Worm (Caenorhabditis elegans) whole organism, mixed stage, embryonic: ENCODE measurements around the gene F58H7.5.

Experiments used
- M03D4.4 ChIP-seq: sonication (generic microtip); optimal IDR thresholded peaks from 2 replicates; lab custom pipeline; 2017; ENCODE audit warnings: mild to moderate bottlenecking, missing genetic modification characterization, missing compliant biosample characterization
- bed-3 ChIP-seq: fragments of 200-800 bp; sonication (Bioruptor generic); optimal IDR thresholded peaks from 3 replicates; lab custom pipeline; 2018; ENCODE audit warnings: mild to moderate bottlenecking, missing genetic modification characterization, moderate library complexity, missing compliant biosample characterization
- blmp-1 ChIP-seq: fragments of 150-350 bp; optimal IDR thresholded peaks from 2 replicates; lab custom pipeline; 2014; ENCODE audit warnings: missing biosample characterization, missing genetic modification characterization
- ceh-39 ChIP-seq: fragments of 150-350 bp; optimal IDR thresholded peaks from 2 replicates; lab custom pipeline; 2014; ENCODE audit warnings: missing biosample characterization, missing genetic modification characterization
- ceh-43 ChIP-seq: fragments of 200-800 bp; sonication (Bioruptor generic); optimal IDR thresholded peaks from 2 replicates; lab custom pipeline; 2018; ENCODE audit warnings: mild to moderate bottlenecking, missing genetic modification characterization, moderate library complexity, missing compliant biosample characterization
- ceh-83 ChIP-seq: fragments of 200-800 bp; sonication (Bioruptor generic); optimal IDR thresholded peaks from 2 replicates; lab custom pipeline; 2018; ENCODE audit warnings: mild to moderate bottlenecking, missing genetic modification characterization, missing compliant biosample characterization
- ces-1 ChIP-seq: fragments of 150-350 bp; optimal IDR thresholded peaks from 2 replicates; lab custom pipeline; 2014; ENCODE audit warnings: missing biosample characterization, missing genetic modification reagents, missing genetic modification characterization
- cnd-1 ChIP-seq: fragments of 200-800 bp; sonication (Bioruptor generic); optimal IDR thresholded peaks from 2 replicates; lab custom pipeline; 2018; ENCODE audit warnings: mild to moderate bottlenecking, missing genetic modification characterization, missing compliant biosample characterization
- drap-1 ChIP-seq: fragments of 200-800 bp; sonication (Bioruptor generic); optimal IDR thresholded peaks from 3 replicates; lab custom pipeline; 2018; ENCODE audit warnings: mild to moderate bottlenecking, missing genetic modification characterization, missing compliant biosample characterization
- elt-1 ChIP-seq: sonication (generic microtip); optimal IDR thresholded peaks from 2 replicates; lab custom pipeline; 2017; ENCODE audit warnings: missing genetic modification characterization, mild to moderate bottlenecking, missing compliant biosample characterization, antibody characterized with exemption, moderate library complexity, borderline replicate concordance; ENCODE audit not compliant: insufficient read depth
- elt-3 ChIP-seq: fragments of 150-350 bp; optimal IDR thresholded peaks from 2 replicates; lab custom pipeline; 2014; ENCODE audit warnings: missing biosample characterization, missing genetic modification characterization
- flh-1 ChIP-seq: fragments of 200-800 bp; sonication (Bioruptor generic); optimal IDR thresholded peaks from 2 replicates; lab custom pipeline; 2018; ENCODE audit warnings: mild to moderate bottlenecking, missing genetic modification characterization, moderate library complexity, missing compliant biosample characterization
- ham-2 ChIP-seq: fragments of 200-800 bp; sonication (Bioruptor generic); optimal IDR thresholded peaks from 2 replicates; lab custom pipeline; 2018; ENCODE audit warnings: mild to moderate bottlenecking, missing genetic modification characterization, missing compliant biosample characterization
- hlh-1 ChIP-seq: fragments of 150-350 bp; optimal IDR thresholded peaks from 2 replicates; lab custom pipeline; 2014; ENCODE audit warnings: missing biosample characterization, missing genetic modification reagents, missing genetic modification characterization
- lin-13 ChIP-seq: fragments of 150-350 bp; optimal IDR thresholded peaks from 2 replicates; lab custom pipeline; 2014; ENCODE audit warnings: missing biosample characterization, missing genetic modification characterization
- lsy-2 ChIP-seq: fragments of 150-350 bp; optimal IDR thresholded peaks from 2 replicates; lab custom pipeline; 2014; ENCODE audit warnings: missing biosample characterization, missing genetic modification characterization
- mab-5 ChIP-seq: fragments of 150-350 bp; optimal IDR thresholded peaks from 2 replicates; lab custom pipeline; 2014; ENCODE audit warnings: missing biosample characterization, missing genetic modification characterization
- mep-1 ChIP-seq: fragments of 150-350 bp; optimal IDR thresholded peaks from 2 replicates; lab custom pipeline; 2017; ENCODE audit warnings: missing biosample characterization, missing genetic modification reagents, missing genetic modification characterization, inconsistent platforms
- mls-2 ChIP-seq: sonication (generic microtip); optimal IDR thresholded peaks from 2 replicates; lab custom pipeline; 2016; ENCODE audit warnings: mild to moderate bottlenecking, missing genetic modification characterization, moderate library complexity, missing compliant biosample characterization
- nhr-12 ChIP-seq: fragments of 150-350 bp; optimal IDR thresholded peaks from 2 replicates; lab custom pipeline; 2014; ENCODE audit warnings: missing biosample characterization, missing genetic modification characterization
- nhr-2 ChIP-seq: fragments of 150-350 bp; optimal IDR thresholded peaks from 2 replicates; lab custom pipeline; 2014; ENCODE audit warnings: missing biosample characterization, missing genetic modification characterization
- nhr-237 ChIP-seq: fragments of 150-350 bp; optimal IDR thresholded peaks from 2 replicates; lab custom pipeline; 2014; ENCODE audit warnings: missing biosample characterization, missing genetic modification characterization
- nhr-28 ChIP-seq: fragments of 150-350 bp; optimal IDR thresholded peaks from 2 replicates; lab custom pipeline; 2014; ENCODE audit warnings: missing biosample characterization, missing genetic modification characterization
- nhr-76 ChIP-seq: sonication (generic microtip); optimal IDR thresholded peaks from 2 replicates; lab custom pipeline; 2017; ENCODE audit warnings: missing biosample characterization, missing genetic modification characterization
- pha-4 ChIP-seq: fragments of 150-350 bp; optimal IDR thresholded peaks from 2 replicates; lab custom pipeline; 2018; ENCODE audit warnings: missing biosample characterization, missing genetic modification reagents, missing genetic modification characterization
- sem-2 ChIP-seq: fragments of 200-800 bp; sonication (Bioruptor generic); optimal IDR thresholded peaks from 2 replicates; lab custom pipeline; 2018; ENCODE audit warnings: mild to moderate bottlenecking, missing genetic modification characterization, missing compliant biosample characterization
- snpc-4 ChIP-seq: fragments of 150-350 bp; optimal IDR thresholded peaks from 2 replicates; lab custom pipeline; 2014; ENCODE audit warnings: missing biosample characterization, missing genetic modification characterization
- sptf-1 ChIP-seq: sonication (generic microtip); optimal IDR thresholded peaks from 2 replicates; lab custom pipeline; 2017; ENCODE audit warnings: mild to moderate bottlenecking, missing genetic modification characterization, moderate library complexity, missing compliant biosample characterization
- tbx-8 ChIP-seq: fragments of 200-800 bp; sonication (Bioruptor generic); optimal IDR thresholded peaks from 2 replicates; lab custom pipeline; 2018; ENCODE audit warnings: mild to moderate bottlenecking, missing genetic modification characterization, moderate library complexity, missing compliant biosample characterization
- unc-120 ChIP-seq: sonication (generic microtip); optimal IDR thresholded peaks from 2 replicates; lab custom pipeline; 2017; ENCODE audit warnings: missing genetic modification characterization, missing compliant biosample characterization; ENCODE audit not compliant: poor library complexity, severe bottlenecking
- unc-39 ChIP-seq: fragments of 150-350 bp; optimal IDR thresholded peaks from 2 replicates; lab custom pipeline; 2014; ENCODE audit warnings: missing biosample characterization, missing genetic modification characterization
- unc-62 ChIP-seq: fragments of 150-350 bp; optimal IDR thresholded peaks from 2 replicates; lab custom pipeline; 2014; ENCODE audit warnings: missing biosample characterization, missing genetic modification reagents, missing genetic modification characterization
- zip-8 ChIP-seq: fragments of 150-350 bp; optimal IDR thresholded peaks from 2 replicates; lab custom pipeline; 2014; ENCODE audit warnings: missing biosample characterization, missing genetic modification characterization
- ztf-11 ChIP-seq: fragments of 150-350 bp; optimal IDR thresholded peaks from 2 replicates; lab custom pipeline; 2014; ENCODE audit warnings: missing biosample characterization, missing genetic modification characterization

F58H7.5 gene

ce11 chrIV:919690-920089 is at the start of gene F58H7.5:
TSS of gene F58H7.5 (plus strand) at chrIV:919990.
- no peak for TF ChIP-seq sptf-1
- TF ChIP-seq mls-2 = no peak
- TF ChIP-seq ceh-43 (GFP tag; lab: Kevin White, UChicago) = no peak
- no peak for TF ChIP-seq hlh-1 (tag; lab: Kevin White, UChicago)
- no peak for TF ChIP-seq mab-5
- TF ChIP-seq pha-4 (tag; lab: Kevin White, UChicago) = no peak
- TF ChIP-seq lin-13 (tag; lab: Kevin White, UChicago) = no peak
- no peak for TF ChIP-seq snpc-4 (tag; lab: Kevin White, UChicago)
- TF ChIP-seq ces-1 = no peak
- no peak for TF ChIP-seq zip-8 (tag; lab: Kevin White, UChicago)
- TF ChIP-seq blmp-1 (tag; lab: Kevin White, UChicago) = no peak
- no peak for TF ChIP-seq unc-39 (tag; lab: Kevin White, UChicago)
- no peak for TF ChIP-seq sem-2
- no peak for TF ChIP-seq M03D4.4 (tag; lab: Kevin White, UChicago)
- TF ChIP-seq drap-1 (GFP tag; lab: Kevin White, UChicago) = no peak
- no peak for TF ChIP-seq elt-3 (tag; lab: Kevin White, UChicago)
- no peak for TF ChIP-seq nhr-2
- TF ChIP-seq nhr-28 (tag; lab: Kevin White, UChicago) = no peak
- TF ChIP-seq mep-1 (tag; lab: Kevin White, UChicago) = no peak

- TF ChIP-seq mep-1 (tag; lab: Kevin White, UChicago) (no peak), nhr-28 (tag; lab: Kevin White, UChicago) (no peak), nhr-12 (tag; lab: Kevin White, UChicago) (no peak), mls-2 (no peak), drap-1 (GFP tag; lab: Kevin White, UChicago) (no peak), bed-3 (GFP tag; lab: Kevin White, UChicago) (no peak)
Measured at ce11 chrIV:873174-873788, 46.5 kb upstream of the F58H7.5 start.

DNA sequence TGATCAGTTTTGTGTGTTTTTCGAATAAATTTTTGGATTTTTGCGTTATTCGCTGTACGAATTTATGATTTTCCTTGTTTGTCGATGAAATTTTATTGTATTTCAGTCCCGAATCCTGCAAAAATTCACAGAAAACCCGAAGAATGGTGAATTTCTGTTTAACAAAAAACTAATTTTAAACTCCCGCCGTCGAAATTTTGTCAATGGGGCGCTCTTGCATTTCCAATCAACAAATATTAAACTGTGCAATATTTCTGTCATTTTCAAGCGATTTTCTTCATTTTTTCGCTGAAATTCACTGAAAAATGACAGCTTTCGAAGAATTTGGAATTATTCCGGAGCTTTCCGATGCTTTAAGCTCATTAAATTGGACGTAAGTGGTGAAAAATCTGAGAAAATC is 45.1 kb upstream of the F58H7.5 start, which contains the start of gene Y55F3BR.1:
Gene Y55F3BR.1, plus strand, starts transcription at position 115 of the 400 bp plus-strand sequence.
- TF ChIP-seq unc-62 (GFP tag; lab: Kevin White, UChicago) (no peak), snpc-4 (tag; lab: Kevin White, UChicago) (no peak), lsy-2 (tag; lab: Kevin White, UChicago) (peak; percentile 9), hlh-1 (tag; lab: Kevin White, UChicago) (peak; percentile 41), pha-4 (tag; lab: Kevin White, UChicago) (peak; percentile 57), unc-120 (tag; lab: Kevin White, UChicago) (no peak), nhr-237 (tag; lab: Kevin White, UChicago) (no peak), mep-1 (tag; lab: Kevin White, UChicago) (peak; percentile 22), drap-1 (GFP tag; lab: Kevin White, UChicago) (no peak), ztf-11 (tag; lab: Kevin White, UChicago) (no peak)

DNA sequence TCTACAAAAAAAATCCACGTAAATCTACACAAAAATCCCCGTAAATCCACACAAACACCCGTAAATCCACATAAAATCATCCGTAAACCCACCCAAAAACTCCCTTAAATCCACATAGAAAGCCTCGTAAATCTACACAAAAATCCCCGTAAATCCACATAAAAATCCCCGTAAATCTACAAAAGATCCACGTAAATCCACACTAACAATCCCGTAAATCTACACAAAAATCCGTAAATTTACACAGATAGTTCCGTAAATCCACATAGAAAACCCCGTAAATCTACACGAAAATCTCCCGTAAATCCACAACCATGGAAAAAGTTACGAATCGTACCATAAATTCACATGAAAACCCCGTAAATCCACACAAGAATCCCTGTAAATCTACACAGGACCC is 41.2 kb upstream of the F58H7.5 start:
- TF ChIP-seq ces-1 = no peak
- TF ChIP-seq ztf-11 (tag; lab: Kevin White, UChicago) = no peak
- TF ChIP-seq cnd-1 (tag; lab: Kevin White, UChicago) = no peak
- TF ChIP-seq unc-39 (tag; lab: Kevin White, UChicago) = no peak

DNA sequence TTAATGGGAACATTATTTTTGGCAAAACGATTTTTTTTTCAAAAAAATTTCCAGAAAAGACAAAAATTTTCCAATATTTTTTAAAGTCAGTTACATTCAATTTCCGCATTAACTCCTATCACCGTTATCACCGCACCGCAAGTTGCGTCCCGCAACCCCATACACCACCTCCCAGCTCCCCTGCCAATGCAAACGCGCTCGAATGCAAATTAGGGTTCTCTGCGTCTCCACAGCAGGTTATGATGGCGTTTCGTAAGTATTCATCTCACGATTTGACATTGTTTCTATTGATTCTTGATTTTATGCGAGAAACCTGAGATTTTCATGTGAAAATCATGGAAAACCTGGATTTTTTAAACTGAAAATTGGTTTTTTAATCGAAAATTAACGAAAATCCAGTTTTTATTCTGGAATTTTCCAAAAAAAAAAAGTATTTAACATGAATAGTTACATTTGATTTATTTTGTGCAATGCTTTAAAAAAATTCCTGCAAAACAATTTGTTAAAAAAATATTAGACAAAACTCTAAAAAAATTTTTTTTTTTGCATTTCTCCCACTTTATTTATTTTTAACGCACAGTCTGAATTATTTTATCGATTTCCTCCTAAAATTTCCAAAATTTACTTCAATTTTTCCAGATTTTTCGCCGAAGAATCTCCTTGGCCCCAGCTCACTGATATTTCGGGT is 34.9 kb upstream of the F58H7.5 start, which contains the start of gene mak-2:
Gene mak-2, plus strand, starts transcription at position 638 of the 688 bp plus-strand sequence.
- no peak for TF ChIP-seq nhr-76 (tag; lab: Kevin White, UChicago)
- TF ChIP-seq tbx-8 (GFP tag; lab: Kevin White, UChicago) = no peak
- no peak for TF ChIP-seq snpc-4 (tag; lab: Kevin White, UChicago)
- peak; percentile 39 for TF ChIP-seq unc-120 (tag; lab: Kevin White, UChicago)
- TF ChIP-seq elt-3 (tag; lab: Kevin White, UChicago) = no peak
- no peak for TF ChIP-seq blmp-1 (tag; lab: Kevin White, UChicago)
- no peak for TF ChIP-seq sem-2
- no peak for TF ChIP-seq elt-1 (tag; lab: Kevin White, UChicago)
- TF ChIP-seq sptf-1 = peak; percentile 45
- no peak for TF ChIP-seq ham-2 (GFP tag; lab: Kevin White, UChicago)
- no peak for TF ChIP-seq mab-5
- TF ChIP-seq mep-1 (tag; lab: Kevin White, UChicago) = peak; percentile 78
- TF ChIP-seq ceh-39 (tag; lab: Kevin White, UChicago) = peak; percentile 37
- no peak for TF ChIP-seq drap-1 (GFP tag; lab: Kevin White, UChicago)
- peak; percentile 8 for TF ChIP-seq unc-62 (GFP tag; lab: Kevin White, UChicago)
- peak; percentile 90 for TF ChIP-seq lin-13 (tag; lab: Kevin White, UChicago)
- no peak for TF ChIP-seq nhr-2
- no peak for TF ChIP-seq M03D4.4 (tag; lab: Kevin White, UChicago)
- peak; percentile 81 for TF ChIP-seq lsy-2 (tag; lab: Kevin White, UChicago)
- no peak for TF ChIP-seq nhr-12 (tag; lab: Kevin White, UChicago)
- TF ChIP-seq ceh-83 (GFP tag; lab: Kevin White, UChicago) = no peak
- no peak for TF ChIP-seq ceh-43 (GFP tag; lab: Kevin White, UChicago)
- TF ChIP-seq nhr-237 (tag; lab: Kevin White, UChicago) = peak; percentile 48
- TF ChIP-seq zip-8 (tag; lab: Kevin White, UChicago) = no peak
- peak; percentile 86 for TF ChIP-seq pha-4 (tag; lab: Kevin White, UChicago)
- no peak for TF ChIP-seq flh-1 (GFP tag; lab: Kevin White, UChicago)
- peak; percentile 72 for TF ChIP-seq ces-1
- no peak for TF ChIP-seq ztf-11 (tag; lab: Kevin White, UChicago)
- TF ChIP-seq bed-3 (GFP tag; lab: Kevin White, UChicago) = no peak
- no peak for TF ChIP-seq nhr-28 (tag; lab: Kevin White, UChicago)
- peak; percentile 19 for TF ChIP-seq mls-2
- peak; percentile 49 for TF ChIP-seq hlh-1 (tag; lab: Kevin White, UChicago)
- TF ChIP-seq unc-39 (tag; lab: Kevin White, UChicago) = no peak
- TF ChIP-seq cnd-1 (tag; lab: Kevin White, UChicago) = peak; percentile 9
